Fruit fly (Drosophila melanogaster) whole organism, embryonic: Measurements from ENCODE around the gene Wdr33.

Experiments
- Atf-2 ChIP-seq: fragments of 200-800 bp; sonication (Bioruptor generic); optimal IDR thresholded peaks from 2 replicates; lab custom pipeline; 2016; ENCODE audit warnings: missing biosample characterization, missing genetic modification characterization
- B-H2 ChIP-seq: fragments of 200-800 bp; sonication (Bioruptor generic); optimal IDR thresholded peaks from 2 replicates; lab custom pipeline; 2018; ENCODE audit warnings: missing biosample characterization, mild to moderate bottlenecking, missing genetic modification characterization
- CG11456 ChIP-seq: fragments of 200-800 bp; sonication (Bioruptor generic); IDR thresholded peaks from 3 replicates; pipeline ENCODE4 v1.3.6; 2022; ENCODE audit warnings: missing biosample characterization, missing genetic modification characterization
- CG11560 ChIP-seq: fragments of 200-800 bp; sonication (Bioruptor generic); IDR thresholded peaks from 3 replicates; pipeline ENCODE4 v1.3.6; 2022; ENCODE audit warnings: missing biosample characterization, missing genetic modification characterization
- CG12391 ChIP-seq: fragments of 200-800 bp; sonication (Bioruptor generic); optimal IDR thresholded peaks from 3 replicates; lab custom pipeline; 2018; ENCODE audit warnings: missing biosample characterization, mild to moderate bottlenecking, missing genetic modification characterization, moderate library complexity
- CG12942 ChIP-seq: fragments of 200-800 bp; sonication (Bioruptor generic); optimal IDR thresholded peaks from 3 replicates; lab custom pipeline; 2016; ENCODE audit warnings: missing biosample characterization, missing genetic modification characterization
- CG17829 ChIP-seq: fragments of 200-800 bp; optimal IDR thresholded peaks from 2 replicates; lab custom pipeline; 2019; ENCODE audit warnings: missing biosample characterization, mild to moderate bottlenecking, missing genetic modification characterization, moderate library complexity
- CG18262 ChIP-seq: fragments of 200-800 bp; optimal IDR thresholded peaks from 3 replicates; lab custom pipeline; 2019; ENCODE audit warnings: missing biosample characterization, mild to moderate bottlenecking, missing genetic modification characterization, moderate library complexity
- CG18476 ChIP-seq: fragments of 200-800 bp; sonication (Bioruptor generic); optimal IDR thresholded peaks from 2 replicates; lab custom pipeline; 2016; ENCODE audit warnings: missing biosample characterization, mild to moderate bottlenecking, missing genetic modification characterization
- CG30403 ChIP-seq: fragments of 200-800 bp; sonication (Bioruptor generic); optimal IDR thresholded peaks from 3 replicates; lab custom pipeline; 2016; ENCODE audit warnings: missing biosample characterization, missing genetic modification characterization
- CG32532 ChIP-seq: fragments of 200-800 bp; sonication (Bioruptor generic); IDR thresholded peaks from 2 replicates; pipeline ENCODE4 v1.3.6; 2022; ENCODE audit warnings: missing biosample characterization, missing genetic modification characterization
- CG4360 ChIP-seq: fragments of 200-800 bp; sonication (Bioruptor generic); IDR thresholded peaks from 2 replicates; pipeline ENCODE4 v1.3.6; 2022; ENCODE audit warnings: missing biosample characterization, missing genetic modification characterization
- CG4617 ChIP-seq: fragments of 200-800 bp; sonication (Bioruptor generic); optimal IDR thresholded peaks from 3 replicates; lab custom pipeline; 2016; ENCODE audit warnings: missing biosample characterization, missing genetic modification characterization, borderline replicate concordance
- CG4854 ChIP-seq: fragments of 200-800 bp; sonication (Bioruptor generic); optimal IDR thresholded peaks from 2 replicates; lab custom pipeline; 2016; ENCODE audit warnings: missing biosample characterization, missing genetic modification characterization, inconsistent platforms
- CG5180 ChIP-seq: fragments of 200-800 bp; sonication (Bioruptor generic); optimal IDR thresholded peaks from 3 replicates; lab custom pipeline; 2017; ENCODE audit warnings: missing biosample characterization, missing genetic modification characterization, mild to moderate bottlenecking, moderate library complexity, missing genetic modification reagents
- CG5953 ChIP-seq: fragments of 200-800 bp; sonication (Bioruptor generic); IDR thresholded peaks from 2 replicates; pipeline ENCODE4 v1.3.6; 2022; ENCODE audit warnings: missing biosample characterization, missing genetic modification characterization
- CG6654 ChIP-seq: fragments of 200-800 bp; sonication (Bioruptor generic); optimal IDR thresholded peaks from 2 replicates; lab custom pipeline; 2017; ENCODE audit warnings: missing biosample characterization, mild to moderate bottlenecking, missing genetic modification characterization
- CG7928 ChIP-seq: fragments of 200-800 bp; sonication (Bioruptor generic); optimal IDR thresholded peaks from 2 replicates; lab custom pipeline; 2017; ENCODE audit warnings: missing biosample characterization, mild to moderate bottlenecking, missing genetic modification characterization
- CG8281 ChIP-seq: fragments of 200-800 bp; sonication (Bioruptor generic); optimal IDR thresholded peaks from 2 replicates; lab custom pipeline; 2018; ENCODE audit warnings: missing biosample characterization, mild to moderate bottlenecking, missing genetic modification characterization, moderate library complexity
- CG8359 ChIP-seq: fragments of 200-800 bp; sonication (Bioruptor generic); optimal IDR thresholded peaks from 2 replicates; lab custom pipeline; 2017; ENCODE audit warnings: missing biosample characterization, mild to moderate bottlenecking, missing genetic modification characterization, borderline replicate concordance
- CHES-1-like ChIP-seq: fragments of 200-800 bp; sonication (Bioruptor generic); optimal IDR thresholded peaks from 2 replicates; lab custom pipeline; 2016; ENCODE audit warnings: missing biosample characterization, missing genetic modification characterization
- Camta ChIP-seq: fragments of 200-800 bp; sonication (Bioruptor generic); optimal IDR thresholded peaks from 2 replicates; lab custom pipeline; 2016; ENCODE audit warnings: missing biosample characterization, missing genetic modification characterization
- Dll ChIP-seq: fragments of 200-800 bp; sonication (Bioruptor generic); IDR thresholded peaks from 4 replicates; pipeline ENCODE4 v1.3.6; 2022; ENCODE audit warnings: missing biosample characterization, missing genetic modification characterization; ENCODE audit not compliant: partially characterized antibody
- Dp ChIP-seq: fragments of 200-800 bp; sonication (Bioruptor generic); optimal IDR thresholded peaks from 2 replicates; lab custom pipeline; 2018; ENCODE audit warnings: missing biosample characterization, mild to moderate bottlenecking, missing genetic modification characterization, moderate library complexity
- Dref ChIP-seq: fragments of 200-800 bp; sonication (Bioruptor generic); IDR thresholded peaks from 2 replicates; pipeline ENCODE4 v1.3.6; 2022; ENCODE audit warnings: missing biosample characterization, missing genetic modification characterization
- GATAe ChIP-seq: fragments of 200-800 bp; sonication (Bioruptor generic); conservative IDR thresholded peaks from 2 replicates; pipeline ENCODE4 v1.3.6; 2022; ENCODE audit warnings: missing biosample characterization, missing genetic modification characterization
- Hey ChIP-seq: fragments of 200-800 bp; sonication (Bioruptor generic); optimal IDR thresholded peaks from 3 replicates; lab custom pipeline; 2018; ENCODE audit warnings: missing biosample characterization, mild to moderate bottlenecking, missing genetic modification characterization
- Jarid2 ChIP-seq: fragments of 200-800 bp; sonication (Bioruptor generic); optimal IDR thresholded peaks from 3 replicates; lab custom pipeline; 2017; ENCODE audit warnings: mild to moderate bottlenecking, missing biosample characterization, missing genetic modification reagents, missing genetic modification characterization
- MESR4 ChIP-seq: fragments of 200-800 bp; sonication (Bioruptor generic); optimal IDR thresholded peaks from 2 replicates; lab custom pipeline; 2018; ENCODE audit warnings: missing biosample characterization, mild to moderate bottlenecking, missing genetic modification characterization, moderate library complexity
- NC2β ChIP-seq: fragments of 200-800 bp; sonication (Bioruptor generic); optimal IDR thresholded peaks from 2 replicates; lab custom pipeline; 2016; ENCODE audit warnings: missing biosample characterization, missing genetic modification characterization
- Neu2 ChIP-seq: fragments of 200-800 bp; sonication (Bioruptor generic); optimal IDR thresholded peaks from 3 replicates; lab custom pipeline; 2016; ENCODE audit warnings: missing biosample characterization, missing genetic modification characterization, borderline replicate concordance
- Usf ChIP-seq: fragments of 200-800 bp; sonication (Bioruptor generic); optimal IDR thresholded peaks from 2 replicates; lab custom pipeline; 2017; ENCODE audit warnings: missing genotype, missing biosample characterization, missing genetic modification characterization
- YL-1 ChIP-seq: fragments of 200-800 bp; sonication (Bioruptor generic); optimal IDR thresholded peaks from 3 replicates; lab custom pipeline; 2017; ENCODE audit warnings: missing biosample characterization, mild to moderate bottlenecking, missing genetic modification characterization
- ac ChIP-seq: fragments of 200-800 bp; sonication (Bioruptor generic); optimal IDR thresholded peaks from 3 replicates; lab custom pipeline; 2017; ENCODE audit warnings: missing biosample characterization, mild to moderate bottlenecking, missing genetic modification characterization
- ara ChIP-seq: fragments of 200-800 bp; sonication (Bioruptor generic); IDR thresholded peaks from 2 replicates; pipeline ENCODE4 v1.3.6; 2022; ENCODE audit warnings: missing biosample characterization, missing genetic modification characterization
- cad ChIP-seq: fragments of >200 bp; optimal IDR thresholded peaks from 2 replicates; lab custom pipeline; 2017; ENCODE audit warnings: missing biosample characterization, missing genetic modification characterization
- cg ChIP-seq: fragments of 200-800 bp; sonication (Bioruptor generic); optimal IDR thresholded peaks from 3 replicates; lab custom pipeline; 2019; ENCODE audit warnings: missing biosample characterization, mild to moderate bottlenecking, missing genetic modification characterization, moderate library complexity
- chinmo ChIP-seq: fragments of 200-800 bp; sonication (Bioruptor generic); IDR thresholded peaks from 4 replicates; pipeline ENCODE4 v1.3.6; 2022; ENCODE audit warnings: missing biosample characterization, missing genetic modification characterization; ENCODE audit not compliant: partially characterized antibody
- emc ChIP-seq: fragments of 200-800 bp; sonication (Bioruptor generic); optimal IDR thresholded peaks from 2 replicates; lab custom pipeline; 2016; ENCODE audit warnings: missing biosample characterization, missing genetic modification characterization
- fru ChIP-seq: fragments of >200 bp; optimal IDR thresholded peaks from 2 replicates; lab custom pipeline; 2017
- hkb ChIP-seq, 2 experiments: fragments of 200-800 bp in 1 of 2; fragments of >200 bp in 1 of 2; sonication (Bioruptor generic) in 1 of 2; IDR thresholded peaks in 1 of 2; optimal IDR thresholded peaks in 1 of 2; 2 replicates each; pipeline versions ENCODE4 v1.3.6 to Lab custom; 2017 to 2022; ENCODE audit warnings: missing biosample characterization in 1 of 2, missing genetic modification characterization in 1 of 2
- insv ChIP-seq, 2 experiments: fragments of 200-800 bp; sonication (Bioruptor generic); optimal IDR thresholded peaks; 3 replicates each; lab custom pipeline; 2016 to 2018; ENCODE audit warnings: missing biosample characterization in 2 of 2, missing genetic modification characterization in 2 of 2
- lbe ChIP-seq: fragments of 200-800 bp; sonication (Bioruptor generic); optimal IDR thresholded peaks from 2 replicates; lab custom pipeline; 2016; ENCODE audit warnings: missing biosample characterization, mild to moderate bottlenecking, missing genetic modification characterization
- odd ChIP-seq: fragments of 200-800 bp; sonication (Bioruptor generic); optimal IDR thresholded peaks from 2 replicates; lab custom pipeline; 2017; ENCODE audit warnings: missing biosample characterization, mild to moderate bottlenecking, missing genetic modification characterization
- ro ChIP-seq: fragments of 200-800 bp; sonication (Bioruptor generic); IDR thresholded peaks from 2 replicates; pipeline ENCODE4 v1.3.6; 2022; ENCODE audit warnings: missing biosample characterization, missing genetic modification characterization
- salm ChIP-seq: fragments of 200-800 bp; sonication (Bioruptor generic); optimal IDR thresholded peaks from 2 replicates; lab custom pipeline; 2018; ENCODE audit warnings: missing biosample characterization, mild to moderate bottlenecking, missing genetic modification characterization
- slp2 ChIP-seq: fragments of 200-800 bp; sonication (Bioruptor generic); optimal IDR thresholded peaks from 2 replicates; lab custom pipeline; 2016; ENCODE audit warnings: missing biosample characterization, missing genetic modification characterization
- sug ChIP-seq: fragments of 200-800 bp; optimal IDR thresholded peaks from 2 replicates; lab custom pipeline; 2019; ENCODE audit warnings: missing biosample characterization, mild to moderate bottlenecking, missing genetic modification characterization, moderate library complexity
- ttk ChIP-seq: fragments of 200-800 bp; sonication (Bioruptor generic); IDR thresholded peaks from 2 replicates; pipeline ENCODE4 v2.1.2; 2022; ENCODE audit warnings: missing biosample characterization, missing genetic modification characterization
- wek ChIP-seq: fragments of 200-800 bp; sonication (Bioruptor generic); optimal IDR thresholded peaks from 3 replicates; lab custom pipeline; 2018; ENCODE audit warnings: missing biosample characterization, mild to moderate bottlenecking, missing genetic modification characterization, moderate library complexity

Gene Wdr33

dm6 chr3R:5654692-5655181 is 5.7 kb upstream of the Wdr33 start, which contains the start of the genes elm and MED27 (continued):
- TF ChIP-seq insv (GFP tag; optimal IDR thresholded peaks at IDR 0.05; lab: Kevin White, UChicago) (peak in 1 of 2 experiments; percentile 73), CG17829 (tag; lab: Kevin White, UChicago) (peak; percentile 94), CG5180 (GFP tag; lab: Kevin White, UChicago) (no peak), emc (GFP tag; lab: Kevin White, UChicago) (peak; percentile 86), Jarid2 (GFP tag; lab: Kevin White, UChicago) (peak; percentile 70), CG18262 (tag; lab: Kevin White, UChicago) (peak; percentile 89), CG32532 (GFP tag; lab: Robert Waterston, UW) (peak; percentile 94), hkb (optimal IDR thresholded peaks at IDR 0.05; lab: Kevin White, UChicago) (peak; percentile 87), hkb (GFP tag; IDR thresholded peaks at IDR 0.05; lab: Robert Waterston, UW) (peak; percentile 86), GATAe (GFP tag; lab: Robert Waterston, UW) (peak; percentile 81), Dp (GFP tag; lab: Kevin White, UChicago) (peak; percentile 25), B-H2 (GFP tag; lab: Kevin White, UChicago) (peak; percentile 91), ara (GFP tag; lab: Robert Waterston, UW) (peak; percentile 90), Camta (GFP tag; lab: Kevin White, UChicago) (peak; percentile 94), cad (GFP tag; lab: Kevin White, UChicago) (no peak), CHES-1-like (peak; percentile 94), ro (peak; percentile 87), CG4854 (peak; percentile 86), lbe (peak; percentile 89), CG8281 (tag; lab: Kevin White, UChicago) (peak; percentile 69), sug (tag; lab: Kevin White, UChicago) (peak; percentile 95), wek (GFP tag; lab: Kevin White, UChicago) (peak; percentile 0), Atf-2 (peak; percentile 92), cg (GFP tag; lab: Kevin White, UChicago) (peak; percentile 24), MESR4 (peak; percentile 96), ac (GFP tag; lab: Kevin White, UChicago) (no peak), Usf (GFP tag; lab: Kevin White, UChicago) (peak; percentile 87), CG12391 (tag; lab: Kevin White, UChicago) (peak; percentile 95), CG30403 (GFP tag; lab: Kevin White, UChicago) (peak; percentile 98), CG6654 (GFP tag; lab: Kevin White, UChicago) (peak; percentile 61), CG4617 (GFP tag; lab: Kevin White, UChicago) (peak; percentile 91), CG11456 (peak; percentile 94), slp2 (GFP tag; lab: Kevin White, UChicago) (peak; percentile 81), CG4360 (GFP tag; lab: Robert Waterston, UW) (0 out of 2 replicates have a peak, but pooled peaks have one; percentile 42), CG12942 (GFP tag; lab: Kevin White, UChicago) (peak; percentile 92), odd (GFP tag; lab: Kevin White, UChicago) (peak; percentile 49), chinmo (GFP tag; lab: Robert Waterston, UW) (peak; percentile 89; the same call in 2 of the 4 replicates), Hey (peak; percentile 56), NC2β (GFP tag; lab: Kevin White, UChicago) (peak; percentile 91), Dll (GFP tag; lab: Robert Waterston, UW) (peak; percentile 98), Dref (peak; percentile 53), YL-1 (peak; percentile 76), Neu2 (GFP tag; lab: Kevin White, UChicago) (peak; percentile 47), CG5953 (GFP tag; lab: Robert Waterston, UW) (peak; percentile 71; the same call in 1 of the 2 replicates), ttk (GFP tag; lab: Robert Waterston, UW) (peak; percentile 89), salm (tag; lab: Kevin White, UChicago) (peak; percentile 76), fru (lab: Kevin White, UChicago) (no peak), CG18476 (GFP tag; lab: Kevin White, UChicago) (peak; percentile 92), CG8359 (GFP tag; lab: Kevin White, UChicago) (peak; percentile 69), CG11560 (tag; lab: Robert Waterston, UW) (peak; percentile 83), CG7928 (peak; percentile 72)
